Fruit fly (Drosophila melanogaster): Measurements from ENCODE around the gene vilya.

The vilya gene

dm6 chrX:2727506-2727905 lies 1.0 kb downstream of the vilya start, which contains the start of gene dwg (continued):
- TF ChIP-seq CG8290 (GFP tag; optimal IDR thresholded peaks at IDR 0.05) (no peak), CG8290 (tag; optimal IDR thresholded peaks at IDR 0.05) (no peak), Ptx1 (GFP tag; IDR thresholded peaks at IDR 0.05) (no peak), H15 (GFP tag; IDR thresholded peaks at IDR 0.05) (no peak), CG1024 (GFP tag; IDR thresholded peaks at IDR 0.05) (no peak), Ravus (GFP tag; IDR thresholded peaks at IDR 0.05) (no peak), Xrp1 (GFP tag; IDR thresholded peaks at IDR 0.05) (no peak), CG15479 (GFP tag; optimal IDR thresholded peaks at IDR 0.05) (no peak), CG2678 (tag; optimal IDR thresholded peaks at IDR 0.05) (no peak), sima (GFP tag; optimal IDR thresholded peaks at IDR 0.05) (no peak), cato (GFP tag; optimal IDR thresholded peaks at IDR 0.05; ENCODE audit: borderline replicate concordance) (no peak), CG12219 (GFP tag; optimal IDR thresholded peaks at IDR 0.05) (no peak), HmgD (GFP tag; optimal IDR thresholded peaks at IDR 0.05) (no peak), HLHmδ (GFP tag; optimal IDR thresholded peaks at IDR 0.05) (no peak), CHES-1-like (GFP tag; optimal IDR thresholded peaks at IDR 0.05) (no peak), CG4707 (GFP tag; optimal IDR thresholded peaks at IDR 0.05) (no peak), cg (GFP tag; optimal IDR thresholded peaks at IDR 0.05) (no peak), CG7786 (GFP tag; optimal IDR thresholded peaks at IDR 0.05) (no peak), ase (GFP tag; IDR thresholded peaks at IDR 0.05) (no peak), CrebB (tag; optimal IDR thresholded peaks at IDR 0.05) (no peak), zen2 (GFP tag; IDR thresholded peaks at IDR 0.05; ENCODE audit: partially characterized antibody) (peak; percentile 87), usp (GFP tag; optimal IDR thresholded peaks at IDR 0.05) (no peak), emc (GFP tag; optimal IDR thresholded peaks at IDR 0.05) (no peak), CG17612 (GFP tag; IDR thresholded peaks at IDR 0.05) (no peak), tgo (GFP tag; IDR thresholded peaks at IDR 0.05) (no peak), ranshi (GFP tag; IDR thresholded peaks at IDR 0.05) (no peak), amos (GFP tag; IDR thresholded peaks at IDR 0.05; ENCODE audit: partially characterized antibody) (peak; percentile 89), CG10366 (GFP tag; IDR thresholded peaks at IDR 0.05) (no peak), ara (GFP tag; IDR thresholded peaks at IDR 0.05) (no peak), Antp (GFP tag; optimal IDR thresholded peaks at IDR 0.05) (no peak), ap (GFP tag; IDR thresholded peaks at IDR 0.05) (no peak), Myb (GFP tag; optimal IDR thresholded peaks at IDR 0.05) (peak; percentile 77), CG6175 (GFP tag; IDR thresholded peaks at IDR 0.05) (no peak), CG17186 (GFP tag; optimal IDR thresholded peaks at IDR 0.05) (peak; percentile 53), CG7556 (GFP tag; optimal IDR thresholded peaks at IDR 0.05) (no peak), slbo (GFP tag; IDR thresholded peaks at IDR 0.05) (no peak), Tbp (GFP tag; optimal IDR thresholded peaks at IDR 0.05) (no peak), ftz-f1 (GFP tag; optimal IDR thresholded peaks at IDR 0.05) (no peak), YL-1 (GFP tag; optimal IDR thresholded peaks at IDR 0.05) (peak; percentile 30), slou (GFP tag; optimal IDR thresholded peaks at IDR 0.05) (no peak), hb (GFP tag; IDR thresholded peaks at IDR 0.05; ENCODE audit: partially characterized antibody) (peak; percentile 69), CG13123 (GFP tag; optimal IDR thresholded peaks at IDR 0.05) (no peak), Dref (GFP tag; IDR thresholded peaks at IDR 0.05) (peak; percentile 76), Dip3 (GFP tag; optimal IDR thresholded peaks at IDR 0.05) (no peak), CG14860 (GFP tag; IDR thresholded peaks at IDR 0.05; ENCODE audit: partially characterized antibody) (peak; percentile 68; the same call in 2 of the 3 replicates), pros (GFP tag; optimal IDR thresholded peaks at IDR 0.05) (no peak), Bteb2 (GFP tag; optimal IDR thresholded peaks at IDR 0.05) (no peak), CG17359 (tag; optimal IDR thresholded peaks at IDR 0.05) (no peak), CG9817 (tag; optimal IDR thresholded peaks at IDR 0.05) (no peak), HmgZ (tag; optimal IDR thresholded peaks at IDR 0.05) (no peak), CG16863 (GFP tag; optimal IDR thresholded peaks at IDR 0.05) (no peak), tup (GFP tag; optimal IDR thresholded peaks at IDR 0.05) (no peak), CG7839 (tag; optimal IDR thresholded peaks at IDR 0.05) (no peak)
